Fruit fly (Drosophila melanogaster): Measurements from ENCODE around the gene SH3PX1.

Gene SH3PX1

DNA sequence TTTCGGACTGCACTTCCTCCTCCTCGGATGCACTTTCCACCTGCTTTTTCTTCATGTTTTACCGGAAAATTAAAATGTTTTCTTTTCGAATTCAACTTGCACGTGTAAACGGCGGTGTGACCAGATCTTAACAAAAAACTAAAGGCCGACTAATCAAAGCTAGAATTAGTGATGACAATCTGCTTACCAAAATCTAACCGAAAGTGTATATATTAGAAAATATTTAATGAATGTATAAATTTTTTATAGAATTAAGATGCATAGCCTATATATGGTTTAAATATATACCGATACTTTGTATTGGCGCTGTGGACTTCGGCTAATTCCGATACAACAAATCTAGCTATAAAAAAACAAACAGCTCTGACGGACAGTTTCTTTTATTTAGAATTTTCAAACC is 5.3 kb upstream of the SH3PX1 start, which contains the start of the genes CG18178 and CG14174 (continued):
- TF ChIP-seq shn (GFP tag; optimal IDR thresholded peaks at IDR 0.05) (no peak), Fer2 (tag; optimal IDR thresholded peaks at IDR 0.05) (peak; percentile 63), Doc3 (GFP tag; IDR thresholded peaks at IDR 0.05; ENCODE audit: partially characterized antibody) (no peak), Abd-B (GFP tag; optimal IDR thresholded peaks at IDR 0.05) (peak; percentile 67), odd (GFP tag; optimal IDR thresholded peaks at IDR 0.05) (no peak), CG9609 (GFP tag; optimal IDR thresholded peaks at IDR 0.05) (no peak), CG12659 (GFP tag; optimal IDR thresholded peaks at IDR 0.05) (peak; percentile 77), abd-A (tag; optimal IDR thresholded peaks at IDR 0.05) (no peak), pita (GFP tag; optimal IDR thresholded peaks at IDR 0.05) (no peak), CG17802 (tag; optimal IDR thresholded peaks at IDR 0.05) (peak; percentile 54), jing (GFP tag; optimal IDR thresholded peaks at IDR 0.05) (peak; percentile 11), gcm (GFP tag; optimal IDR thresholded peaks at IDR 0.05) (peak; percentile 35), ara (GFP tag; IDR thresholded peaks at IDR 0.05) (peak; percentile 48; the same call in 1 of the 2 replicates), CG7745 (tag; optimal IDR thresholded peaks at IDR 0.05) (no peak), CG12236 (GFP tag; optimal IDR thresholded peaks at IDR 0.05) (no peak), kah (GFP tag; optimal IDR thresholded peaks at IDR 0.05) (peak; percentile 49), CG5180 (GFP tag; optimal IDR thresholded peaks at IDR 0.05) (no peak), trem (tag; optimal IDR thresholded peaks at IDR 0.05) (peak; percentile 82), sug (tag; optimal IDR thresholded peaks at IDR 0.05) (peak; percentile 83), Hmr (GFP tag; optimal IDR thresholded peaks at IDR 0.05) (no peak), sens (GFP tag) (peak; percentile 89), sc (optimal IDR thresholded peaks at IDR 0.05) (no peak), sc (GFP tag; optimal IDR thresholded peaks at IDR 0.05) (peak; percentile 35), rib (GFP tag; IDR thresholded peaks at IDR 0.05) (no peak), corto (GFP tag; optimal IDR thresholded peaks at IDR 0.05) (no peak), sim (GFP tag; IDR thresholded peaks at IDR 0.05) (no peak), CoRest (tag; optimal IDR thresholded peaks at IDR 0.05) (peak; percentile 87), Hey (tag; optimal IDR thresholded peaks at IDR 0.05) (no peak)

DNA sequence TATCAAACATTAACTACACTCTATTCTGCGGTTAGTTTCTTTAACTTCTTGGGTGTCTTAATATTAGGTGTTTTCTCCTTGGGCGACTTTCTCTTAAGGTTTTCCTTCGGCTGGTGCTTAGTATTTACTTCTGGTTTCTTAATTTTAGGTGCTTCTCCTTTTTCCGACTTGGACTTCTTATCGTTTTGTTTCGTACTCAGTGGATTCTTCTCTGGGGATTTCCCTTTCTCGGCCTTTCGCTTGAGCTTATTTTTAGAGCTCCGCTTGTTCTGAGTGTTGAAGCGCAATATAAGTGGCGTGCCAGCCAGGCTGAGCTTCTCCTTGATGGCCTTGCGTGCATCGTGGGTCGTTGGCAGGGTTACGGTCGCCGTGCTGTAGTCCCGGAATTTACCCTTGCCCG is 4.2 kb upstream of the SH3PX1 start:
- no peak for TF ChIP-seq hth (optimal IDR thresholded peaks at IDR 0.05)
- TF ChIP-seq CG7963 (GFP tag; IDR thresholded peaks at IDR 0.05; ENCODE audit: partially characterized antibody): 0 out of 3 replicates have a peak, but pooled peaks have one; percentile 15
- TF ChIP-seq hkb (optimal IDR thresholded peaks at IDR 0.05): no peak
- no peak for TF ChIP-seq hkb (GFP tag; IDR thresholded peaks at IDR 0.05)
- no peak for TF ChIP-seq CkIIα-i1 (GFP tag; IDR thresholded peaks at IDR 0.05)
- no peak for TF ChIP-seq tx (GFP tag; optimal IDR thresholded peaks at IDR 0.05)
- TF ChIP-seq Dbx (GFP tag; IDR thresholded peaks at IDR 0.05): no peak
- no peak for TF ChIP-seq HLH3B (GFP tag; IDR thresholded peaks at IDR 0.05)
- no peak for TF ChIP-seq CG7745 (tag; optimal IDR thresholded peaks at IDR 0.05)
- TF ChIP-seq CG11398 (GFP tag; optimal IDR thresholded peaks at IDR 0.05): no peak

DNA sequence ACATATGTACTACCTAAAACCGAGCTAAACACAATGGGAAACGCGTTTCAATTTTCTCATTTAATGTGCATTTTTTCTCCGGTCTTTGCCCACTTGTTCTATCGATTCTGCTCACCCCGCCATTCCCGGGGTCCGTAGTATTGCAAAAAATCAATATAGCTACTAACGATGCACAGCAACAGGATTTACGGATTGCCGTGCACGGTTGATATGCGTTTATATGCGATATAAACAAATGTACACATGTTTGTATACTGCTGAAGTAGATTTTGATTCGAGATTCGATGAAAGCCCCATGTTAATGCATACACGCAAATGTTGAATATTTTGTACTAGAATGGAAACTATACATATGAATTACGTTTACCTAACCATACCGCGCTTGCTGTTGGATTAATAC is 3.5 kb upstream of the SH3PX1 start:
- TF ChIP-seq onecut (GFP tag; IDR thresholded peaks at IDR 0.05) (peak; percentile 52), Neu2 (GFP tag; optimal IDR thresholded peaks at IDR 0.05; ENCODE audit: borderline replicate concordance) (no peak)

All from whole organism, embryonic.